Fruit fly (Drosophila melanogaster) whole organism, embryonic: ENCODE results near the gene Teh2.

Source experiments
- CG11723 ChIP-seq: fragments of 200-800 bp; sonication (Bioruptor generic); optimal IDR thresholded peaks from 2 replicates; lab custom pipeline; 2017; ENCODE audit warnings: missing biosample characterization, mild to moderate bottlenecking, missing genetic modification characterization
- CG12236 ChIP-seq: fragments of 200-800 bp; sonication (Bioruptor generic); optimal IDR thresholded peaks from 2 replicates; lab custom pipeline; 2016; ENCODE audit warnings: missing biosample characterization, missing genetic modification characterization
- CG17359 ChIP-seq: fragments of 200-800 bp; sonication (Bioruptor generic); optimal IDR thresholded peaks from 3 replicates; lab custom pipeline; 2018; ENCODE audit warnings: missing biosample characterization, mild to moderate bottlenecking, missing genetic modification characterization, moderate library complexity
- CG2889 ChIP-seq: fragments of 200-800 bp; sonication (Bioruptor generic); IDR thresholded peaks from 3 replicates; pipeline ENCODE4 v1.3.6; 2022; ENCODE audit warnings: missing biosample characterization, missing genetic modification characterization
- CG4282 ChIP-seq: fragments of 200-800 bp; sonication (Bioruptor generic); optimal IDR thresholded peaks from 2 replicates; lab custom pipeline; 2016; ENCODE audit warnings: missing biosample characterization, missing genetic modification characterization
- Ets65A ChIP-seq: fragments of 200-800 bp; sonication (Bioruptor generic); peaks from one replicate; lab custom pipeline; 2016; ENCODE audit warnings: missing biosample characterization, missing genetic modification characterization
- NfI ChIP-seq: fragments of 200-800 bp; sonication (Bioruptor generic); optimal IDR thresholded peaks from 3 replicates; lab custom pipeline; 2018; ENCODE audit warnings: missing biosample characterization, mild to moderate bottlenecking, missing genetic modification characterization, moderate library complexity
- PHDP ChIP-seq: fragments of 200-800 bp; sonication (Bioruptor generic); optimal IDR thresholded peaks from 3 replicates; lab custom pipeline; 2018; ENCODE audit warnings: missing biosample characterization, mild to moderate bottlenecking, missing genetic modification characterization, moderate library complexity
- Spps ChIP-seq: fragments of 200-800 bp; sonication (Bioruptor generic); optimal IDR thresholded peaks from 2 replicates; lab custom pipeline; 2018; ENCODE audit warnings: missing biosample characterization, mild to moderate bottlenecking, missing genetic modification characterization
- peb ChIP-seq: fragments of 200-800 bp; sonication (Bioruptor generic); IDR thresholded peaks from 2 replicates; pipeline ENCODE4 v1.3.6; 2022; ENCODE audit warnings: missing biosample characterization, missing genetic modification characterization
- tio ChIP-seq: fragments of 200-800 bp; sonication (Bioruptor generic); optimal IDR thresholded peaks from 2 replicates; lab custom pipeline; 2017; ENCODE audit warnings: missing biosample characterization, missing genetic modification characterization, inconsistent platforms
- usp ChIP-seq: fragments of >200 bp; optimal IDR thresholded peaks from 2 replicates; lab custom pipeline; 2017; ENCODE audit warnings: missing biosample characterization, missing genetic modification characterization
- vnd ChIP-seq: fragments of 200-800 bp; sonication (Bioruptor generic); IDR thresholded peaks from 3 replicates; pipeline ENCODE4 v1.3.6; 2022; ENCODE audit warnings: missing biosample characterization, missing genetic modification characterization; ENCODE audit not compliant: partially characterized antibody

DNA sequence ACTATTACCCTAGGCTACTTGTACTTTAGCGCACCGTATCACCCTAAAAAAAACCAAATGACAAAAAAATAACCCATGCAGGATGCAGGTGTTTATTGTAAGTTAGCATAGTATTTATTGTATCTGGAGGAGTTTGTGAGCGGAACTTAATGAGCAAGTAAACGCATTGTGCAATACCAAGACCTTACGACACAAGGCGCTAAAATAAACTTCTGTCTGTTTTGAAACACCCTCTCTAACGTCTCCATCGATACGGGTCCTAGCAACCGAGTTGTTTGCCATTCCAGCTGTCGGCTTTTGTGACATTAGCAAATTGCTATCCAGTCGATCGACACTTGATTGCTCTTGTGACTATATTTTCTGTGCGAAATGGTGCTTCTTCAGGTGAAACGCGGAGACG, 14.2 kb downstream of the Teh2 start, which contains the start of gene CG18675:
- TF ChIP-seq tio (no peak), peb (GFP tag; lab: Robert Waterston, UW) (no peak), CG12236 (GFP tag; lab: Kevin White, UChicago) (no peak), Spps (tag; lab: Kevin White, UChicago) (no peak), NfI (GFP tag; lab: Kevin White, UChicago) (no peak), CG4282 (GFP tag; lab: Kevin White, UChicago) (no peak), Ets65A (GFP tag; lab: Kevin White, UChicago) (no peak), vnd (GFP tag; lab: Robert Waterston, UW) (no peak), CG17359 (tag; lab: Kevin White, UChicago) (no peak), CG11723 (GFP tag; lab: Kevin White, UChicago) (no peak), CG2889 (no peak), usp (GFP tag; lab: Kevin White, UChicago) (no peak), PHDP (tag; lab: Kevin White, UChicago) (no peak)
